Worm (Caenorhabditis elegans): ENCODE data around the gene set-1.

DNA sequence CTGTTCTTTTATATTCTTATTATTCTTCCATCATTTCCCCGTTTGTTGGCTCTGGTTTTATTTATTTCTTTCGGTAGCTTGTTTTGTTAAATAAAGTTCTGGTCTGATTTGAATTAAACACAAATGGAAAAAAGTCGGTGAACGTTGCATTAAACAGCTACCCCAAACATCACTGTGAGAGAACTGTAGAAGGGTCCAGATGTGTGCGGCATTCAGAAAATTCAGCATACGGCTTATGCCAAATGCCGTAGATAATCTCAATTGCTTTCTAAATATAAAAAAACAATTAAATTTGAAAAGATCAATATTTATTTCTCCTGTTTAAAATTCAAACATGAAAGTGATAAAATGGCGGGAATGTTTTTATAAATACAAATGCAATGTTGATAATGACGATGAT lies 12.3 kb downstream of the set-1 start:
- TF ChIP-seq hlh-8 (tag; optimal IDR thresholded peaks at IDR 0.05) (no peak), elt-2 (tag; optimal IDR thresholded peaks at IDR 0.05) (no peak), unc-3 (GFP tag; conservative IDR thresholded peaks at IDR 0.05) (no peak), unc-3 (tag; optimal IDR thresholded peaks at IDR 0.05) (no peak), lin-11 (tag; optimal IDR thresholded peaks at IDR 0.05) (no peak), pqm-1 (tag; optimal IDR thresholded peaks at IDR 0.05) (no peak), unc-42 (tag; optimal IDR thresholded peaks at IDR 0.05) (no peak), sox-2 (GFP tag; IDR thresholded peaks at IDR 0.05) (no peak), tbx-2 (tag; optimal IDR thresholded peaks at IDR 0.05) (no peak), dve-1 (tag; optimal IDR thresholded peaks at IDR 0.05) (no peak), ceh-48 (tag; optimal IDR thresholded peaks at IDR 0.05) (no peak), pag-3 (tag; optimal IDR thresholded peaks at IDR 0.05; ENCODE audit: borderline replicate concordance) (no peak), nhr-11 (tag; optimal IDR thresholded peaks at IDR 0.05) (no peak), ceh-9 (tag; optimal IDR thresholded peaks at IDR 0.05) (no peak), unc-86 (tag; optimal IDR thresholded peaks at IDR 0.05) (no peak)
